Worm (Caenorhabditis elegans): Measurements from ENCODE around the gene frpr-14.

DNA sequence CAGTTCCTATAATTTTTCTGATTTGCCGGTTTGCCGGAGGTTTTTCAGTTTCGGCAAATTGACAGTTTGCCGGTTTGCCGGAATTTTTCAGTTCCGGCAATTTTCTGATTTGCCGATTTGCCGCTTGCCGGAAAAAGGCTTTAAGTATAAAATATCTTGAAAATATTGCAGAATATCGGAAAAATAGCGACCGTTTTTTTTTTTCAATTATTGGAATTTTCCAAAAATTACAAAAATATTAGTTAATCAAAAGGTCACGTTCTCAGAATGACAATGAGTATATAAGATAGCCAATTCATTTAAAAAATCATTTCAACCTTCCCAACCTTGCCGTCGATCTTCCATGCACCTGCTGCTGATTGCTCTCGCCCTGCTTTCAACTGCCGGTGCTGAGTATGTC, 31.6 kb downstream of the frpr-14 start, which contains the start of gene T02H6.7:
- TF ChIP-seq D1046.2 (GFP tag; IDR thresholded peaks at IDR 0.05) (no peak), F10B5.3 (tag; optimal IDR thresholded peaks at IDR 0.05) (no peak), vab-7 (GFP tag; IDR thresholded peaks at IDR 0.05) (no peak), pha-4 (GFP tag; IDR thresholded peaks at IDR 0.05) (no peak), pha-4 (tag; optimal IDR thresholded peaks at IDR 0.05) (no peak)

Data from whole organism, L4 larva.